Worm (Caenorhabditis elegans) whole organism, late embryonic: ENCODE data around the gene ZK757.10.

Source experiments
- Y22D7AL.16 ChIP-seq: sonication (generic microtip); optimal IDR thresholded peaks from 2 replicates; lab custom pipeline; 2016; ENCODE audit warnings: missing genetic modification characterization, missing compliant biosample characterization
- hlh-8 ChIP-seq: sonication (generic microtip); optimal IDR thresholded peaks from 2 replicates; lab custom pipeline; 2016; ENCODE audit warnings: missing genotype, missing genetic modification characterization, missing compliant biosample characterization

- TF ChIP-seq Y22D7AL.16 (tag; lab: Kevin White, UChicago) = no peak
- TF ChIP-seq hlh-8 = no peak
Measured at ce11 chrIII:9830502-9830901, 46.5 kb upstream of the ZK757.10 start, which contains the start of gene ZK632.12.
